Worm (Caenorhabditis elegans): ENCODE data around the gene F54C9.9.
A peak's percentile ranks its signal among the peaks of the same experiment; 100 is the strongest.

Gene F54C9.9

DNA sequence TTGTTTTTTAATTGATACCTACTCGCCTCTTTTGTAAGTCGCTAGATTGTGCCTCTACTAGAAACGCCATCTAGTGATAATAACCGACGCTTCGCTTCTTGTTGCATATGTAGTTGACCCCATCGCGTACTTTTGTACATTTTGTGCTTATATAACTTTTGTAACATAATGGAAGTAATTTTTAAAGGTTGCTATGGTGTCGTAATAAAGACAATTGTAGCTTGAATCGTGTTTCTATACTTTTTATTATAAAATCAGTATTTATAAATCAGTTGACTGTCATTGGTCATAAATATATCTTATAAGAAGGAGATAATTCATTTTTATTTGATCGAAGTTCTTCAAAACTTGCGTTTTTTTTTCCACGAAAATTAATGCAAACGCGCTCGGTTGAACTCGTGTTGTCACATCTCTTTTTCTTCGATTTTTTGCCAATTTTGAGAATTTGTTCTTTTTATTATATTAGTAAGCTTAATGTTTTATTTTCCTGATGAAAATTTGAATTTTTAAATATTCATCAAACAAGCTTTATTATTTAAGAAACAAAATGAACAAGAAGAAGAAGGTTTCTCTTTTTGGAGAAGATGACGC, at the start of gene F54C9.9:
F54C9.9 (plus strand) TSS at position 541 of the 591 bp plus-strand sequence.
- TF ChIP-seq flt-1 (GFP tag; IDR thresholded peaks at IDR 0.05) (no peak), med-1 (GFP tag; optimal IDR thresholded peaks at IDR 0.05; ENCODE audit: insufficient read depth) (no peak), ref-1 (GFP tag; conservative IDR thresholded peaks at IDR 0.05) (no peak), cog-1 (tag; optimal IDR thresholded peaks at IDR 0.05) (no peak), T22C8.4 (GFP tag; IDR thresholded peaks at IDR 0.05) (no peak), ztf-23 (GFP tag; IDR thresholded peaks at IDR 0.05) (no peak), klf-2 (GFP tag; conservative IDR thresholded peaks at IDR 0.05) (no peak), tab-1 (GFP tag; IDR thresholded peaks at IDR 0.05) (no peak), ztf-29 (GFP tag; IDR thresholded peaks at IDR 0.05) (no peak)

- TF ChIP-seq cog-1 (tag; optimal IDR thresholded peaks at IDR 0.05): no peak
- TF ChIP-seq tab-1 (GFP tag; IDR thresholded peaks at IDR 0.05): no peak
- TF ChIP-seq med-1 (GFP tag; optimal IDR thresholded peaks at IDR 0.05; ENCODE audit: insufficient read depth): no peak
- no peak for TF ChIP-seq klf-2 (GFP tag; conservative IDR thresholded peaks at IDR 0.05)
- TF ChIP-seq ref-1 (GFP tag; conservative IDR thresholded peaks at IDR 0.05): no peak
- TF ChIP-seq ztf-23 (GFP tag; IDR thresholded peaks at IDR 0.05): no peak
- TF ChIP-seq T22C8.4 (GFP tag; IDR thresholded peaks at IDR 0.05): no peak
- no peak for TF ChIP-seq flt-1 (GFP tag; IDR thresholded peaks at IDR 0.05)
- no peak for TF ChIP-seq ztf-29 (GFP tag; IDR thresholded peaks at IDR 0.05)
Observed at ce11 chrII:8529176-8529698, 48.6 kb upstream of the F54C9.9 start.

DNA sequence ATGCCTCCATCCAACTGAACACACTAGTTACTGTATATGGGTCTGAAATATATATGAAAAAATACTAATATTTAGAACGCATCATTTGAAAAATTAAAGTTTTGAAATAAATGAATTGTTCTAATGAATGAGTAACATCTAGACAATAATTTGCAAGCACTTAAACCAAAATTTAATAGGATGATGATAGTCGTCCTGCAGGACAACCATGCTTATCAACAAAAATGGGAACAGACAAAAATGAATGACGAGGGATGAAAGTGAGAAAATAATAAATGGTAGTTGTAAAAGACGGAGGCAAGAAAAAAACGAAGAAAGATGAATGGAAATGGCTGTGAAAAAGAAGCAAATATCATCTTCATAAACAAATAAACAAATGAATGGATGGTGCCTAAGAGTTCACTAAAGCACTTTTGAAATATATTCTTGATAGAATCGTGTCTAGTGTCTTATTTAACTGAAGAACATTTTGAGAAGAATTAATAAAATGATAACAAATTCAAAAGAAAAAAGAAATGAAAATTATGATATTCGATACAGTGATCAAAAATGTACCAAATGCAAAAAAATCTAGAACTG, 46.6 kb upstream of the F54C9.9 start, which contains the start of gene gldi-7:
gldi-7 (minus strand) TSS at position 42 of the 579 bp plus-strand sequence.
- TF ChIP-seq flt-1 (GFP tag; IDR thresholded peaks at IDR 0.05): no peak
- TF ChIP-seq med-1 (GFP tag; optimal IDR thresholded peaks at IDR 0.05; ENCODE audit: insufficient read depth): no peak
- no peak for TF ChIP-seq cog-1 (tag; optimal IDR thresholded peaks at IDR 0.05)
- no peak for TF ChIP-seq tab-1 (GFP tag; IDR thresholded peaks at IDR 0.05)
- no peak for TF ChIP-seq T22C8.4 (GFP tag; IDR thresholded peaks at IDR 0.05)
- TF ChIP-seq ztf-29 (GFP tag; IDR thresholded peaks at IDR 0.05): no peak
- TF ChIP-seq ref-1 (GFP tag; conservative IDR thresholded peaks at IDR 0.05): no peak
- TF ChIP-seq ztf-23 (GFP tag; IDR thresholded peaks at IDR 0.05): no peak
- TF ChIP-seq klf-2 (GFP tag; conservative IDR thresholded peaks at IDR 0.05): no peak

DNA sequence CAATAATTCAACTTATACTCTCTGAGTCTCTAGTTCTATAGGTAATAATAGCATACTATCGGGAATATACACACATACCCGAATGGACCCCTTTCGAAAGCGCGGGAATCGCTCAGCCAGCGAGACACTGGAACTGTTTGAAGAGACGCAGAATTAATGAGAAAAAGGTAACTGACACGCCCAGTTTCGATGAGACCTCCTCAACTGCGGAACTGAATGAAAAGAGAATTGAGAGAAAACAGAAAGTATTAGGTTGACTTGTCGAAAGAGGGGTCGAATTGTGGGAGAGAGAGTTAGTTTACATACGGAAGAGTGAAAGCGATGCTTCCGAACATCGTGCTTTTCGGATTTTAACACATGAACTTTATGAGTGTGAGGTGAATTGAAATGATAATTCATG, 45.8 kb upstream of the F54C9.9 start:
- TF ChIP-seq ref-1 (GFP tag; conservative IDR thresholded peaks at IDR 0.05): no peak
- TF ChIP-seq ztf-29 (GFP tag; IDR thresholded peaks at IDR 0.05): no peak
- no peak for TF ChIP-seq ztf-23 (GFP tag; IDR thresholded peaks at IDR 0.05)
- no peak for TF ChIP-seq cog-1 (tag; optimal IDR thresholded peaks at IDR 0.05)
- no peak for TF ChIP-seq flt-1 (GFP tag; IDR thresholded peaks at IDR 0.05)
- no peak for TF ChIP-seq med-1 (GFP tag; optimal IDR thresholded peaks at IDR 0.05; ENCODE audit: insufficient read depth)
- TF ChIP-seq T22C8.4 (GFP tag; IDR thresholded peaks at IDR 0.05): no peak
- no peak for TF ChIP-seq tab-1 (GFP tag; IDR thresholded peaks at IDR 0.05)
- TF ChIP-seq klf-2 (GFP tag; conservative IDR thresholded peaks at IDR 0.05): no peak

ce11 chrII:8536060-8536459, 41.8 kb upstream of the F54C9.9 start, which contains the start of gene W01C9.2:
Gene W01C9.2, plus strand, starts transcription at chrII:8536360.
- TF ChIP-seq med-1 (GFP tag; optimal IDR thresholded peaks at IDR 0.05; ENCODE audit: insufficient read depth) (no peak), flt-1 (GFP tag; IDR thresholded peaks at IDR 0.05) (no peak), klf-2 (GFP tag; conservative IDR thresholded peaks at IDR 0.05) (no peak), ztf-23 (GFP tag; IDR thresholded peaks at IDR 0.05) (no peak), cog-1 (tag; optimal IDR thresholded peaks at IDR 0.05) (no peak), T22C8.4 (GFP tag; IDR thresholded peaks at IDR 0.05) (no peak), ref-1 (GFP tag; conservative IDR thresholded peaks at IDR 0.05) (no peak), ztf-29 (GFP tag; IDR thresholded peaks at IDR 0.05) (no peak), tab-1 (GFP tag; IDR thresholded peaks at IDR 0.05) (no peak)

DNA sequence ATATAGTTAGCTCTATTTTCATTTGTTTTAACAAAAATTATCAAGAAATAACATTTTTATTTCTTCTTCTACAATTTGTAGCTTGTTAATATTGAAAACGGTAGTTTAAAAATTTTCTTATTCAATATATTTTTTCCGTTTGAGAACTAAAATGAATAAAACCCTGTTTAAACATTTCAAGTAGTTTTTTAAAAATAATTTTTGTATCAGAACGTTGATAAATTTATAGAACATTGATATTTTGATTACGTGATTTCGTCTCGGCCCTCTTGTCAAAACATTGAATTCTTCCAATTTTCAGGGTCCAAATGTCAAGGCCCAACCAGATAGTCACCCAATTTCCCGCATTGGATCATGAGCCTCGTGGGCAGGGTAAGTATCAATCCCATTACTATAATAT, 37.4 kb upstream of the F54C9.9 start, which contains the start of gene pqn-73:
pqn-73 (plus strand) TSS at position 301 of the 400 bp plus-strand sequence.
- TF ChIP-seq cog-1 (tag; optimal IDR thresholded peaks at IDR 0.05): no peak
- TF ChIP-seq med-1 (GFP tag; optimal IDR thresholded peaks at IDR 0.05; ENCODE audit: insufficient read depth): no peak
- TF ChIP-seq tab-1 (GFP tag; IDR thresholded peaks at IDR 0.05): no peak
- no peak for TF ChIP-seq klf-2 (GFP tag; conservative IDR thresholded peaks at IDR 0.05)
- no peak for TF ChIP-seq ztf-29 (GFP tag; IDR thresholded peaks at IDR 0.05)
- TF ChIP-seq flt-1 (GFP tag; IDR thresholded peaks at IDR 0.05): no peak
- TF ChIP-seq T22C8.4 (GFP tag; IDR thresholded peaks at IDR 0.05): no peak
- no peak for TF ChIP-seq ref-1 (GFP tag; conservative IDR thresholded peaks at IDR 0.05)
- TF ChIP-seq ztf-23 (GFP tag; IDR thresholded peaks at IDR 0.05): no peak

ce11 chrII:8545315-8545714, 32.5 kb upstream of the F54C9.9 start, which contains the start of gene decr-1.2:
Gene decr-1.2, plus strand, starts transcription at chrII:8545615.
- no peak for TF ChIP-seq ztf-23 (GFP tag; IDR thresholded peaks at IDR 0.05)

DNA sequence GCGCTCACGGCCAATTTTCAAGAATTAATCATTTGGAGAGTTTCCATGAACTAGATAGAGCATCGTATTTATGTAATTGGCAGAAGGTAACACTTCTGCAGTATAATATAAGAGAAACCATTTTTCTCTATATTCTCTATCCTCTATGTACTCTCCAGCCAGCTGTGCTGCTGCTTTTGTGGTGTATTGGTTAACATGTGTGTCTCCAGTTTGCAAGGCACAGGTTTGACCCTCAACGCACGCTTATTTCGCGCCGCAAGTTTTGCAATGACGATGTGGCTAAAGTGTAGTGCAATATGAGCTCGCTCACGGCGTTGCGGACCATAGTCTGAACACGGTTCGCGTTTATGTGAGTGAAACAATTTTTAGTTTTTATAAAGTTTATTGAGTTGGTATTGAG, 30.9 kb upstream of the F54C9.9 start:
- TF ChIP-seq ref-1 (GFP tag; conservative IDR thresholded peaks at IDR 0.05) (peak; percentile 90), ztf-23 (GFP tag; IDR thresholded peaks at IDR 0.05) (no peak; the same call in none of the 2 replicates), klf-2 (GFP tag; conservative IDR thresholded peaks at IDR 0.05) (peak; percentile 84), cog-1 (tag; optimal IDR thresholded peaks at IDR 0.05) (peak; percentile 52), T22C8.4 (GFP tag; IDR thresholded peaks at IDR 0.05) (peak; percentile 63; the same call in 1 of the 2 replicates), flt-1 (GFP tag; IDR thresholded peaks at IDR 0.05) (peak; percentile 92), tab-1 (GFP tag; IDR thresholded peaks at IDR 0.05) (peak; percentile 91), ztf-29 (GFP tag; IDR thresholded peaks at IDR 0.05) (peak; percentile 82), med-1 (GFP tag; optimal IDR thresholded peaks at IDR 0.05; ENCODE audit: insufficient read depth) (peak; percentile 40)

- TF ChIP-seq ztf-29 (GFP tag; IDR thresholded peaks at IDR 0.05) (no peak), flt-1 (GFP tag; IDR thresholded peaks at IDR 0.05) (no peak), T22C8.4 (GFP tag; IDR thresholded peaks at IDR 0.05) (no peak), ref-1 (GFP tag; conservative IDR thresholded peaks at IDR 0.05) (no peak), klf-2 (GFP tag; conservative IDR thresholded peaks at IDR 0.05) (no peak), tab-1 (GFP tag; IDR thresholded peaks at IDR 0.05) (no peak)
Observed at ce11 chrII:8551100-8551499, 26.7 kb upstream of the F54C9.9 start.
